Worm (Caenorhabditis elegans): Measurements from ENCODE around the gene eat-3.

eat-3 gene

DNA sequence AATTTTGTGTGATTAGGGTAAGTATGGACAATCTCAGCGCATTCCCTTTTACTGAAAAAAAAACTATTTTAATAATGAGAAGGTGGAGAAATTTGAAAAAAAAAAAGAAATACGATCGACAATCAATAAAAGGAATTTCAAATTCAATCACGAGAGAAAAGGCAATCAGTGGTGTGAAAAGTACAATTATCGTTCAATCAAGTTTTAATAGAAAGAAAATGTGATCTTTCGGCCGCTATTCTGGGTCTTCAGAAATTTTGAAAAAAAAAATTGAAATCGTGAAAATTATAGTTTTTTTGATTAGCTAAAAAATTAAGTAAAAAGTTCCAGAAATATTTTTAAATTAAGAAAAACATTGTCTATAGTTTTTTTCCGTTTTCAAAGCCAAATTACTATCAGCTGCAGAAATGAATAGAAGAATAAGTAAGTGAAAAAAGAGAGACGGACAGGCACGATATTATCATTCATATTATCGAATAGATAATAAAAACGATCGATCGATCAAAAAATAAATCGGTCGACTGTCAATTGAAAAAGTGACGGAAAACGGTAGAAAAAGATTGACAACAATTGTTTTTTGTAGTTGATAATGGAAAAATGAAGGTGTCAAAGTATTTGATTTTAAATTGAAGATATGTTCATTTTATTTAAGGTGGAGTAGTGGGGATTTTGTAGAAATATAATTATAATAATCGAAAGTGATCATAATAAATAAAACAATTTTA is 44.5 kb upstream of the eat-3 start, which contains the start of gene gldi-3:
gldi-3 (minus strand) TSS at position 51 of the 725 bp plus-strand sequence.
- TF ChIP-seq pqm-1 (tag; optimal IDR thresholded peaks at IDR 0.05): no peak
- TF ChIP-seq pha-4 (tag; optimal IDR thresholded peaks at IDR 0.05): no peak
- TF ChIP-seq pax-1 (tag; optimal IDR thresholded peaks at IDR 0.05): no peak
- TF ChIP-seq che-1 (tag; optimal IDR thresholded peaks at IDR 0.05): no peak
- no peak for TF ChIP-seq ceh-14 (tag; optimal IDR thresholded peaks at IDR 0.05)
- TF ChIP-seq odd-2 (tag; optimal IDR thresholded peaks at IDR 0.05): no peak
- no peak for TF ChIP-seq unc-42 (tag; optimal IDR thresholded peaks at IDR 0.05)
- TF ChIP-seq ceh-9 (tag; optimal IDR thresholded peaks at IDR 0.05): no peak
- no peak for TF ChIP-seq sox-2 (GFP tag; IDR thresholded peaks at IDR 0.05)

DNA sequence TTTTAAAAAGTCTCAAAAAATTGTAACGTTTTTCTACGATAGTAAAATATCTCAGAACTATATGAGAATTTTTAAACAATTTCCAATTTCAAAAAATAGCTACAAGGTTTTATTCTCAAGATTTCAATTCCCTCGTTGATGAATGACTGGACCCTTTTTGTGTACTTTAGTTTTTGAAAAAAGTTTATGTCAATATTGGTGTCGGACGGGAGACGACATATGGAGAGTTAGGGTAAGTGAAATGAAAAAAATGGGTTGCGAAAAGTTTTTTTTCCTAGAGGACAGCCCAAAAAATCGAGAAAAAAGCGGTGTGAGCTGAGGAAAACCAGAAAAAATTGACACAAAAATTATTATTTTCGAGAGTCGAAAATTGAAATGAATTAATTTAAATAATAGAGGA is 43.8 kb upstream of the eat-3 start:
- TF ChIP-seq ceh-2 (tag; optimal IDR thresholded peaks at IDR 0.05) (no peak), mec-3 (tag; optimal IDR thresholded peaks at IDR 0.05; ENCODE audit: borderline replicate concordance) (no peak), ceh-34 (tag; optimal IDR thresholded peaks at IDR 0.05) (no peak), ceh-18 (tag; optimal IDR thresholded peaks at IDR 0.05) (no peak), pha-4 (tag; optimal IDR thresholded peaks at IDR 0.05) (no peak), ttx-3 (tag; optimal IDR thresholded peaks at IDR 0.05) (no peak)

DNA sequence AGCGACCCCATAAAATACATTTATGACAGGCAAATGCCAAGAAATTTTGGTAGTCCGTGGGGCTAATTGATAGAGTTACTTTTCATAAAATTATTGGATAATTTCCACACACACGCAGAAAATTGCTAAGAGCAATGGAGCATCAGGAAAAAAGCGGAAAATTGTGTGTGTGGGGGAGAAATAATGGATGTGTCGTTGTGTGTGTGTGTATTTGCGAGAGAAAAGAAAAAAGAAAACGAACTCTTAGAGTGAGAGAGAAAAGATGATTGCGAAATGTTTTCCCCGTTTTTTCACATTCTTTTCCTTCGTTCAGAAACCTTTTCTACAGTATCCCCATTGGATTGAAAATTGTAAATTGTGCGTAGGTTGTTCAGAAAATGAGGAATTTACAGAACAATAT is 43.1 kb upstream of the eat-3 start:
- TF ChIP-seq ttx-3 (tag; optimal IDR thresholded peaks at IDR 0.05) (no peak), K02D7.2 (tag; optimal IDR thresholded peaks at IDR 0.05) (no peak), T23F11.4 (GFP tag; optimal IDR thresholded peaks at IDR 0.05) (no peak), unc-42 (tag; optimal IDR thresholded peaks at IDR 0.05) (peak; percentile 15)

DNA sequence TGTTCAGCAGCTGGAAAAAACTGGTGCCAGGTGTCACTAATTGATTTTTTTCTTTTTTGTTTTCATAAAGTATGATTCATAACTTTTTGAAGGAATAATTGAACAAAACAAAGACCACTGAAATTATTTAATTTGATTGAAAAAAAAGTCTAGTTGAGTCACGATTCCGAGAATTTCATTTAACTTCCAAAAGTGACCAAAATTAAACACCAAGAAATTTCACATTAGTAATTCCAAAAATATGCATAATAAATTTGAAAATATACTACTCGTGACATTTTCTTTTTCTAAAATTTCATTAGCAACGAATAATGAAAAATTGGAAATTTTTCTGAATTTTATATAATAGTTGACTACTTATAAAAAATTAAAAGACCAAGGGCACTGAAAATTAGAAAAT is 42.6 kb upstream of the eat-3 start:
- TF ChIP-seq ceh-24 (tag; optimal IDR thresholded peaks at IDR 0.05) (no peak), nfya-1 (tag; optimal IDR thresholded peaks at IDR 0.05) (no peak), pat-9 (tag; optimal IDR thresholded peaks at IDR 0.05) (no peak), hlh-30 (tag; optimal IDR thresholded peaks at IDR 0.05; ENCODE audit: insufficient read depth) (no peak), npax-4 (tag; optimal IDR thresholded peaks at IDR 0.05) (no peak), ceh-14 (tag; optimal IDR thresholded peaks at IDR 0.05) (no peak), C08G9.2 (tag; optimal IDR thresholded peaks at IDR 0.05) (no peak)

DNA sequence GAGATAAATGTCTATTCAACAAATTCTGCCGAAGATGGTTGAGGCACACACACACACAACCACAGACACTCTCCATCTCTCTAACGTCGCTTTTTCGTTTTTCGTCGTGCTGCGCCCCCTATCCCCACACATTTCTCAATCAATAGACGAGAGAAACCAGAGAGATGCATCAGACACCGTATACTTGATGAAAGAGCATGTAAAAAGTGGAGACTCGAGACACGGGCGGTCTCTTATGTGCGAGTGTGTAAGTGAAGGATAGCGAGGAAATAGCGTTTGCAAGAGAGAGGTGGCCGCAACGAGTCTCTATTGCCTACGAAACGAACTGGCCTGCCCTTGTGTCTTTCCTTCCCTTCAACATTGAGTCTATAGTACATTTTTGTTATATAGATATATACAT is 41.9 kb upstream of the eat-3 start:
- no peak for TF ChIP-seq zip-5 (tag; optimal IDR thresholded peaks at IDR 0.05)
- peak; percentile 86 for TF ChIP-seq ceh-30 (tag; optimal IDR thresholded peaks at IDR 0.05)
- no peak for TF ChIP-seq ceh-22 (tag; optimal IDR thresholded peaks at IDR 0.05)
- TF ChIP-seq K09A11.1 (tag; optimal IDR thresholded peaks at IDR 0.05; ENCODE audit: insufficient read depth): peak; percentile 47
- peak; percentile 37 for TF ChIP-seq ets-4 (tag; optimal IDR thresholded peaks at IDR 0.05)
- TF ChIP-seq pqm-1 (tag; optimal IDR thresholded peaks at IDR 0.05): peak; percentile 35
- TF ChIP-seq ceh-45 (GFP tag; IDR thresholded peaks at IDR 0.05): no peak
- peak; percentile 55 for TF ChIP-seq F13H6.1 (tag; optimal IDR thresholded peaks at IDR 0.05)
- TF ChIP-seq sdc-2 (tag; optimal IDR thresholded peaks at IDR 0.05): no peak
- peak; percentile 18 for TF ChIP-seq pax-1 (tag; optimal IDR thresholded peaks at IDR 0.05)
- no peak for TF ChIP-seq madf-2 (tag; optimal IDR thresholded peaks at IDR 0.05)
- TF ChIP-seq ama-1 (optimal IDR thresholded peaks at IDR 0.05): no peak
- TF ChIP-seq T23F11.4 (GFP tag; optimal IDR thresholded peaks at IDR 0.05): no peak
- TF ChIP-seq fkh-10 (GFP tag; optimal IDR thresholded peaks at IDR 0.05): no peak
- TF ChIP-seq pag-3 (tag; optimal IDR thresholded peaks at IDR 0.05; ENCODE audit: borderline replicate concordance): no peak
- TF ChIP-seq rnt-1 (tag; optimal IDR thresholded peaks at IDR 0.05): peak; percentile 55
- peak; percentile 27 for TF ChIP-seq pros-1 (tag; optimal IDR thresholded peaks at IDR 0.05)
- TF ChIP-seq npax-4 (tag; optimal IDR thresholded peaks at IDR 0.05): no peak
- no peak for TF ChIP-seq pat-9 (tag; optimal IDR thresholded peaks at IDR 0.05)
- TF ChIP-seq tbx-7 (tag; optimal IDR thresholded peaks at IDR 0.05): no peak
- TF ChIP-seq nfya-1 (tag; optimal IDR thresholded peaks at IDR 0.05): peak; percentile 93
- TF ChIP-seq pha-4 (tag; optimal IDR thresholded peaks at IDR 0.05): no peak
- no peak for TF ChIP-seq fkh-6 (tag; optimal IDR thresholded peaks at IDR 0.05)
- no peak for TF ChIP-seq C38D4.7 (GFP tag; optimal IDR thresholded peaks at IDR 0.05)
- TF ChIP-seq che-1 (tag; optimal IDR thresholded peaks at IDR 0.05): no peak
- TF ChIP-seq unc-55 (GFP tag; optimal IDR thresholded peaks at IDR 0.05): peak; percentile 83
- TF ChIP-seq hlh-6 (tag; optimal IDR thresholded peaks at IDR 0.05): no peak
- TF ChIP-seq nhr-232 (tag; optimal IDR thresholded peaks at IDR 0.05): no peak
- TF ChIP-seq ceh-2 (tag; optimal IDR thresholded peaks at IDR 0.05): peak; percentile 49
- no peak for TF ChIP-seq nhr-11 (tag; optimal IDR thresholded peaks at IDR 0.05)
- no peak for TF ChIP-seq odd-2 (tag; optimal IDR thresholded peaks at IDR 0.05)

Data from whole organism, late embryonic.